Worm (Caenorhabditis elegans) whole organism, late embryonic: ENCODE measurements around the gene arv-1.
A peak's percentile ranks its signal among the peaks of the same experiment; 100 is the strongest.

ENCODE experiments used
- C38D4.7 ChIP-seq: fragments of 200-800 bp; sonication (Bioruptor generic); optimal IDR thresholded peaks from 2 replicates; lab custom pipeline; 2018; ENCODE audit warnings: mild to moderate bottlenecking, missing genetic modification characterization, moderate library complexity, missing compliant biosample characterization
- K09A11.1 ChIP-seq: sonication (generic microtip); optimal IDR thresholded peaks from 2 replicates; lab custom pipeline; 2017; ENCODE audit warnings: antibody characterized with exemption, mild to moderate bottlenecking, missing genetic modification characterization, missing compliant biosample characterization; ENCODE audit not compliant: insufficient read depth
- ahr-1 ChIP-seq: sonication (generic microtip); optimal IDR thresholded peaks from 2 replicates; lab custom pipeline; 2016; ENCODE audit warnings: missing genetic modification characterization, missing compliant biosample characterization
- ceh-18 ChIP-seq: sonication (generic microtip); optimal IDR thresholded peaks from 2 replicates; lab custom pipeline; 2016; ENCODE audit warnings: missing genetic modification characterization, missing compliant biosample characterization
- ceh-19 ChIP-seq: fragments of 200-800 bp; sonication (Bioruptor generic); optimal IDR thresholded peaks from 2 replicates; lab custom pipeline; 2018; ENCODE audit warnings: mild to moderate bottlenecking, missing genetic modification characterization, missing compliant biosample characterization
- ceh-2 ChIP-seq: sonication (generic microtip); optimal IDR thresholded peaks from 2 replicates; lab custom pipeline; 2016; ENCODE audit warnings: missing genotype, missing genetic modification characterization, missing compliant biosample characterization
- ceh-22 ChIP-seq: sonication (generic microtip); optimal IDR thresholded peaks from 2 replicates; lab custom pipeline; 2017; ENCODE audit warnings: missing biosample characterization, missing genetic modification characterization
- ceh-24 ChIP-seq: sonication (generic microtip); optimal IDR thresholded peaks from 2 replicates; lab custom pipeline; 2016; ENCODE audit warnings: mild to moderate bottlenecking, missing genetic modification characterization, missing compliant biosample characterization
- ceh-30 ChIP-seq: fragments of 150-350 bp; optimal IDR thresholded peaks from 2 replicates; lab custom pipeline; 2014; ENCODE audit warnings: missing biosample characterization, missing genetic modification characterization
- ceh-31 ChIP-seq: sonication (generic microtip); optimal IDR thresholded peaks from 2 replicates; lab custom pipeline; 2016; ENCODE audit warnings: missing genetic modification characterization, missing compliant biosample characterization
- ceh-34 ChIP-seq: sonication (generic microtip); optimal IDR thresholded peaks from 2 replicates; lab custom pipeline; 2016; ENCODE audit warnings: mild to moderate bottlenecking, missing genetic modification characterization, missing compliant biosample characterization
- ceh-45 ChIP-seq: fragments of 200-800 bp; sonication (Bioruptor generic); IDR thresholded peaks from 2 replicates; pipeline ENCODE4 v1.3.6; 2022; ENCODE audit warnings: missing genetic modification reagents, missing genetic modification characterization, missing compliant biosample characterization
- ceh-6 ChIP-seq: fragments of 200-800 bp; sonication (Bioruptor generic); optimal IDR thresholded peaks from 2 replicates; lab custom pipeline; 2018; ENCODE audit warnings: mild to moderate bottlenecking, missing genetic modification characterization, missing compliant biosample characterization
- ceh-9 ChIP-seq: sonication (generic microtip); optimal IDR thresholded peaks from 2 replicates; lab custom pipeline; 2016; ENCODE audit warnings: mild to moderate bottlenecking, missing genetic modification characterization, inconsistent platforms, missing compliant biosample characterization
- che-1 ChIP-seq: sonication (generic microtip); optimal IDR thresholded peaks from 2 replicates; lab custom pipeline; 2016; ENCODE audit warnings: mild to moderate bottlenecking, missing genetic modification characterization, missing compliant biosample characterization
- elt-2 ChIP-seq: sonication (generic microtip); optimal IDR thresholded peaks from 2 replicates; lab custom pipeline; 2016; ENCODE audit warnings: missing genetic modification reagents, missing genetic modification characterization, missing compliant biosample characterization
- elt-4 ChIP-seq: sonication (generic microtip); optimal IDR thresholded peaks from 2 replicates; lab custom pipeline; 2016; ENCODE audit warnings: missing genetic modification characterization, missing compliant biosample characterization
- eyg-1 ChIP-seq: sonication (generic microtip); optimal IDR thresholded peaks from 2 replicates; lab custom pipeline; 2016; ENCODE audit warnings: missing genotype, missing genetic modification characterization, missing compliant biosample characterization
- fax-1 ChIP-seq: sonication (generic microtip); optimal IDR thresholded peaks from 2 replicates; lab custom pipeline; 2016; ENCODE audit warnings: missing genotype, missing genetic modification characterization, missing compliant biosample characterization
- fkh-10 ChIP-seq: fragments of 150-350 bp; optimal IDR thresholded peaks from 2 replicates; lab custom pipeline; 2014; ENCODE audit warnings: missing biosample characterization, missing genetic modification reagents, missing genetic modification characterization
- fkh-6 ChIP-seq: sonication (generic microtip); optimal IDR thresholded peaks from 2 replicates; lab custom pipeline; 2016; ENCODE audit warnings: missing genetic modification characterization, missing compliant biosample characterization
- hlh-13 ChIP-seq: fragments of 200-800 bp; sonication (Bioruptor generic); optimal IDR thresholded peaks from 2 replicates; lab custom pipeline; 2018; ENCODE audit warnings: mild to moderate bottlenecking, missing genetic modification characterization, missing compliant biosample characterization
- hlh-15 ChIP-seq: sonication (generic microtip); optimal IDR thresholded peaks from 2 replicates; lab custom pipeline; 2016; ENCODE audit warnings: missing genetic modification characterization, missing compliant biosample characterization
- hlh-30 ChIP-seq: sonication (generic microtip); optimal IDR thresholded peaks from 2 replicates; lab custom pipeline; 2017; ENCODE audit warnings: antibody characterized with exemption, missing genetic modification characterization, missing compliant biosample characterization; ENCODE audit not compliant: insufficient read depth
- hlh-6 ChIP-seq: sonication (generic microtip); optimal IDR thresholded peaks from 2 replicates; lab custom pipeline; 2016; ENCODE audit warnings: missing genotype, missing genetic modification characterization, missing compliant biosample characterization
- hlh-8 ChIP-seq: sonication (generic microtip); optimal IDR thresholded peaks from 2 replicates; lab custom pipeline; 2016; ENCODE audit warnings: missing genotype, missing genetic modification characterization, missing compliant biosample characterization
- lim-6 ChIP-seq: sonication (generic microtip); optimal IDR thresholded peaks from 2 replicates; lab custom pipeline; 2016; ENCODE audit warnings: missing genetic modification characterization, missing compliant biosample characterization
- lin-11 ChIP-seq: fragments of 200-800 bp; sonication (Bioruptor generic); optimal IDR thresholded peaks from 2 replicates; lab custom pipeline; 2018; ENCODE audit warnings: mild to moderate bottlenecking, missing genetic modification characterization, missing compliant biosample characterization
- nhr-11 ChIP-seq: fragments of 150-350 bp; optimal IDR thresholded peaks from 2 replicates; lab custom pipeline; 2014; ENCODE audit warnings: missing biosample characterization, missing genetic modification characterization
- nhr-232 ChIP-seq: sonication (generic microtip); optimal IDR thresholded peaks from 2 replicates; lab custom pipeline; 2016; ENCODE audit warnings: missing genetic modification characterization, missing compliant biosample characterization
- pat-9 ChIP-seq: fragments of 200-800 bp; sonication (Bioruptor generic); optimal IDR thresholded peaks from 2 replicates; lab custom pipeline; 2018; ENCODE audit warnings: mild to moderate bottlenecking, missing genetic modification characterization, moderate library complexity, missing compliant biosample characterization
- pha-2 ChIP-seq: sonication (generic microtip); optimal IDR thresholded peaks from 2 replicates; lab custom pipeline; 2017; ENCODE audit warnings: mild to moderate bottlenecking, missing genetic modification characterization, missing compliant biosample characterization
- pqm-1 ChIP-seq: sonication (generic microtip); optimal IDR thresholded peaks from 2 replicates; lab custom pipeline; 2016; ENCODE audit warnings: missing genetic modification characterization, missing compliant biosample characterization
- rnt-1 ChIP-seq: sonication (generic microtip); optimal IDR thresholded peaks from 2 replicates; lab custom pipeline; 2016; ENCODE audit warnings: missing genetic modification characterization, missing compliant biosample characterization
- sdc-2 ChIP-seq: sonication (generic microtip); optimal IDR thresholded peaks from 2 replicates; lab custom pipeline; 2016; ENCODE audit warnings: missing genotype, missing genetic modification characterization, missing compliant biosample characterization
- syd-9 ChIP-seq: sonication (generic microtip); optimal IDR thresholded peaks from 2 replicates; lab custom pipeline; 2016; ENCODE audit warnings: mild to moderate bottlenecking, missing genetic modification characterization, moderate library complexity, missing compliant biosample characterization
- tbx-2 ChIP-seq: sonication (generic microtip); optimal IDR thresholded peaks from 2 replicates; lab custom pipeline; 2016; ENCODE audit warnings: missing genetic modification characterization, missing compliant biosample characterization
- tbx-7 ChIP-seq: sonication (generic microtip); optimal IDR thresholded peaks from 2 replicates; lab custom pipeline; 2016; ENCODE audit warnings: missing genotype, missing genetic modification characterization, missing compliant biosample characterization
- ttx-3 ChIP-seq: sonication (generic microtip); optimal IDR thresholded peaks from 2 replicates; lab custom pipeline; 2016; ENCODE audit warnings: missing genetic modification reagents, missing genetic modification characterization, missing compliant biosample characterization
- unc-3 ChIP-seq, 2 experiments: fragments of 200-800 bp in 1 of 2; sonication (Bioruptor generic) in 1 of 2; sonication (generic microtip) in 1 of 2; conservative IDR thresholded peaks in 1 of 2; optimal IDR thresholded peaks in 1 of 2; 2 replicates each; pipeline versions ENCODE4 v1.3.6 to Lab custom; 2016 to 2022; ENCODE audit warnings: missing compliant biosample characterization in 2 of 2, missing genetic modification characterization in 2 of 2, missing genetic modification reagents in 1 of 2
- unc-42 ChIP-seq: sonication (generic microtip); optimal IDR thresholded peaks from 2 replicates; lab custom pipeline; 2016; ENCODE audit warnings: missing genotype, missing genetic modification characterization, missing compliant biosample characterization
- unc-55 ChIP-seq: sonication (generic microtip); optimal IDR thresholded peaks from 2 replicates; lab custom pipeline; 2017; ENCODE audit warnings: missing biosample characterization, missing genetic modification reagents, missing genetic modification characterization
- unc-86 ChIP-seq: sonication (generic microtip); optimal IDR thresholded peaks from 2 replicates; lab custom pipeline; 2016; ENCODE audit warnings: missing genetic modification characterization, missing compliant biosample characterization
- zip-5 ChIP-seq: sonication (generic microtip); optimal IDR thresholded peaks from 2 replicates; lab custom pipeline; 2016; ENCODE audit warnings: missing genetic modification characterization, missing compliant biosample characterization
- ztf-16 ChIP-seq: sonication (generic microtip); optimal IDR thresholded peaks from 2 replicates; lab custom pipeline; 2017; ENCODE audit warnings: missing genetic modification characterization, missing compliant biosample characterization

Gene arv-1

DNA sequence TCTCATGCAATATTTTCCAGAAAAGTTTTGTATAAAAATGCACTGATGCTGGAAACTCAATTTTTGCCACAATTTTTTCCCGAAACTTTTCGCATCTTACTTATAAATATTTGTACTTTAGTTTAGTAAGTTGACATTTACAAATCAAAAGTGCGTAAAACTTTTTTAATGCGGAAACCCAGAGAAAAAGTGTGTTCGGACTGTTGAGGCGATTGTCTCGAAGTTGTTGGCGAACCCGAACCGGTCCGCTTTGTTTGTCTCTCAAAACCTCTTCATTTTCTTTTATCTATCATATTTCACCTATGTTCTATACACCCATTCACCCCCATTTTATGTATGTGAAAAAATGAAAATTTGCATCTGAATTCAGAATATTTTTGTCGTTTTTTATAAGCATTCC is 20.0 kb upstream of the arv-1 start:
- no peak for TF ChIP-seq fax-1 (tag; lab: Kevin White, UChicago)

DNA sequence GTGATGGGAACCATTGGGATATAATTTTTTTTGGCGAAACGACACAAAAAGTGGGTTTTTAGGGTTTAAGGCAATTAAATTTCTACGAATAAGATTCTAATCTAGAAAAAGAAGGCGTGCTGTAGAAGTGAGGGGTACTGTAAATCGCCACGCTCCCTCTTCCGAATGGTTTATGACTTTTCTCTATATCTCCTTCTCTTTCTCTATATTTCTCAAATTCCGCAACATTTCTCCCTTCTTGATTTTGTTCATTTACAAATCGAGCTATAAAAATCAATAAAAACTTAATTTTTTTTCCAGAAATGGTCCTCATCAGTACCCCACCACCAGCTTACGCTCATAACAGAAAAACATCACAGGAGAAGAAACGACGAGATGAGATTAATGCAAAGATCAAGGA is 17.5 kb upstream of the arv-1 start, which contains the start of gene ref-1:
Gene ref-1 (plus strand): TSS at position 301 of the 400 bp plus-strand sequence.
- no peak for TF ChIP-seq ceh-24 (tag; lab: Kevin White, UChicago)
- no peak for TF ChIP-seq elt-4 (tag; lab: Kevin White, UChicago)
- no peak for TF ChIP-seq hlh-13 (GFP tag; lab: Kevin White, UChicago)
- no peak for TF ChIP-seq tbx-7
- no peak for TF ChIP-seq ceh-2 (tag; lab: Kevin White, UChicago)
- TF ChIP-seq ceh-9 (tag; lab: Kevin White, UChicago): no peak
- no peak for TF ChIP-seq unc-55
- TF ChIP-seq hlh-8 (tag; lab: Kevin White, UChicago): no peak
- no peak for TF ChIP-seq unc-42
- TF ChIP-seq ahr-1 (tag; lab: Kevin White, UChicago): no peak
- no peak for TF ChIP-seq ceh-30 (tag; lab: Kevin White, UChicago)
- TF ChIP-seq hlh-30: no peak
- no peak for TF ChIP-seq nhr-11
- TF ChIP-seq elt-2 (tag; lab: Kevin White, UChicago): no peak
- no peak for TF ChIP-seq lin-11 (tag; lab: Kevin White, UChicago)

DNA sequence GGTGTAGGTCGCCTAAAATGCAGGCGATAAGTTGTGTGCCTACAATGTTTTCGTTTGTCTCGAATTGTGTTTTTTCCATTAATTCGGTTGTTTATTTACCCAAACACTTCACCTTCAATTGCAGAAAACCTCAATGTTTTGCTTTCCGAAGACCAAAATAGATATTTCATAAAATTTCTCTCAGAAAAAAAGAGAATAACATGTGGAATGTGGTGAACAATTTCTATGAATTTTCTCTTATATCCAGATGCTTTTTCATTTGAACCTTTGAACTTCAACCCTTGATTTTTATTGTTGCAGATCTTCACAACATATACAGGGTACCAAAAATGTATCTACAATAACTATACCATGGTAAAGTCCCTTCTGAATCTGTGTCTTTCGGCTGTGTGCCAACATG is 5.8 kb upstream of the arv-1 start, which contains the start of gene T01E8.1:
Gene T01E8.1 (plus strand): TSS at position 301 of the 400 bp plus-strand sequence.
- TF ChIP-seq C38D4.7 (GFP tag; lab: Kevin White, UChicago): no peak
- TF ChIP-seq lim-6: no peak
- TF ChIP-seq zip-5: no peak
- TF ChIP-seq ceh-9 (tag; lab: Kevin White, UChicago): no peak
- no peak for TF ChIP-seq nhr-232 (tag; lab: Kevin White, UChicago)
- no peak for TF ChIP-seq ceh-6 (GFP tag; lab: Kevin White, UChicago)
- TF ChIP-seq syd-9: no peak
- no peak for TF ChIP-seq che-1 (tag; lab: Kevin White, UChicago)
- TF ChIP-seq hlh-8 (tag; lab: Kevin White, UChicago): no peak
- no peak for TF ChIP-seq tbx-7
- TF ChIP-seq hlh-15: no peak
- no peak for TF ChIP-seq ceh-24 (tag; lab: Kevin White, UChicago)
- TF ChIP-seq ceh-22: no peak
- TF ChIP-seq hlh-30: no peak
- TF ChIP-seq tbx-2: no peak
- TF ChIP-seq K09A11.1: no peak
- no peak for TF ChIP-seq ztf-16 (tag; lab: Kevin White, UChicago)
- TF ChIP-seq unc-3 (GFP tag; conservative IDR thresholded peaks at IDR 0.05; lab: Robert Waterston, UW): no peak
- TF ChIP-seq unc-3 (tag; optimal IDR thresholded peaks at IDR 0.05; lab: Kevin White, UChicago): no peak
- TF ChIP-seq ceh-34: no peak
- no peak for TF ChIP-seq fkh-10 (GFP tag; lab: Kevin White, UChicago)

DNA sequence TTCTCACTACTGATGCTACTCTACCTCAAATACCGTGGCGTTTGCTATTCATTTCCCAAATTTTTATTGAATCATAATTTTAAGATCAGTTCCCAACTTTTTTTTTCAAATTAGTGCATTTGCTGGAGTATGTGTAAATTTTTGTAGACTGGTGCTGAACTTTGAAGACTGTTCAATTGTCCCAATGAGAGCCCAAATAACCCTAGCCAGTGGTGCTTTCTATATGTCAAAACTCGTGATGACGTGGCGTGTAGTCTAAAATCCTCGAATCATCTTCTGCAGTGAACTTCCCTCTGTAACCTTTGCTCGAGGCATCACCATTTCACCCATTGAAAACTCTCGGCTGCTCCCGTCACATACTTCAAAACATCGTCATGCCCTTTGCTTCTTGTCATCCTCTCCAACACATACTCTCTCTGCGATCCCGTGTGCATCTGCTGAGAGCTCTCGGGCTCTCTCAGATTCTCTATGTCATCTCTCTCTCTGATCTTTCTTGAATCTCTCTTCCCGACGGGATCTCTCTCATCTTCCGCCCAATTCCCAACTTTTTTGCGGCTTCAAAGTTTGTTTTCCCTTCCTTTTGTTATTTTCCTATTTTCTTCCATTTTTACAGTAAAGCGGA is 3.9 kb upstream of the arv-1 start:
- TF ChIP-seq unc-86 (tag; lab: Kevin White, UChicago): no peak
- no peak for TF ChIP-seq ahr-1 (tag; lab: Kevin White, UChicago)
- no peak for TF ChIP-seq fkh-10 (GFP tag; lab: Kevin White, UChicago)
- no peak for TF ChIP-seq lin-11 (tag; lab: Kevin White, UChicago)
- TF ChIP-seq K09A11.1: no peak
- no peak for TF ChIP-seq lim-6
- no peak for TF ChIP-seq sdc-2
- no peak for TF ChIP-seq pat-9 (tag; lab: Kevin White, UChicago)
- no peak for TF ChIP-seq C38D4.7 (GFP tag; lab: Kevin White, UChicago)
- no peak for TF ChIP-seq elt-2 (tag; lab: Kevin White, UChicago)
- no peak for TF ChIP-seq nhr-232 (tag; lab: Kevin White, UChicago)
- no peak for TF ChIP-seq ceh-31
- no peak for TF ChIP-seq ceh-19 (GFP tag; lab: Kevin White, UChicago)
- TF ChIP-seq zip-5: no peak
- TF ChIP-seq eyg-1 (tag; lab: Kevin White, UChicago): no peak
- TF ChIP-seq ceh-24 (tag; lab: Kevin White, UChicago): no peak
- no peak for TF ChIP-seq ceh-6 (GFP tag; lab: Kevin White, UChicago)
- TF ChIP-seq pha-2 (tag; lab: Kevin White, UChicago): no peak
- no peak for TF ChIP-seq hlh-6 (tag; lab: Kevin White, UChicago)
- TF ChIP-seq nhr-11: no peak
- no peak for TF ChIP-seq fkh-6 (tag; lab: Kevin White, UChicago)
- no peak for TF ChIP-seq pqm-1 (tag; lab: Kevin White, UChicago)
- TF ChIP-seq ttx-3 (tag; lab: Kevin White, UChicago): no peak
- no peak for TF ChIP-seq che-1 (tag; lab: Kevin White, UChicago)
- TF ChIP-seq rnt-1 (tag; lab: Kevin White, UChicago): peak; percentile 32
- no peak for TF ChIP-seq ceh-34
- TF ChIP-seq ceh-45 (GFP tag; lab: Robert Waterston, UW): no peak
- TF ChIP-seq ceh-18 (tag; lab: Kevin White, UChicago): peak; percentile 45
- peak; percentile 11 for TF ChIP-seq hlh-30
